Worm (Caenorhabditis elegans): Measurements from ENCODE around the gene comt-2.
A peak's percentile ranks its signal among the peaks of the same experiment; 100 is the strongest.

comt-2 gene

DNA sequence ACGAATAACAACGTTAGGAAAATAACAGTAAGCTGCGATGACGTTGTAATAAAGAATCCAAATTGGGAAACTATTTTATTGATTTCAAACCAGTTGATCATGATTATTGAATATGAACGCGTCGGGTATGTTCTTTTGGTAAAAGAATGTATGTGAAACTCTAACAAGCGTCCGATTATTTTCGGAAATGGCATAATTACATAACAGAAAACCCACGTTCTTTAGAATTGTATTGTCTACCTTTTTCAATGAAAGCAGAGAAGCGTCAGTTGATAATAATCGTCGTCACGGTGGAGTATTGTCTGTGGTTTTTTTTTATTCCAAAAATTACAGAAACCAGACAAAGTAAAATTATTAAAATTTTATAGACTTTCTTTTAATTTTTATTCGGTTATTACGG, 39.2 kb downstream of the comt-2 start, which contains the start of gene str-14:
TSS of gene str-14 (minus strand) at position 101 of the 400 bp plus-strand sequence.
- TF ChIP-seq tbx-7 (tag; optimal IDR thresholded peaks at IDR 0.05) = no peak
- TF ChIP-seq sdc-2 (tag; optimal IDR thresholded peaks at IDR 0.05) = no peak
- TF ChIP-seq dve-1 (tag; optimal IDR thresholded peaks at IDR 0.05) = no peak
- no peak for TF ChIP-seq che-1 (tag; optimal IDR thresholded peaks at IDR 0.05)
- no peak for TF ChIP-seq ceh-34 (tag; optimal IDR thresholded peaks at IDR 0.05)
- no peak for TF ChIP-seq sox-2 (GFP tag; IDR thresholded peaks at IDR 0.05)

DNA sequence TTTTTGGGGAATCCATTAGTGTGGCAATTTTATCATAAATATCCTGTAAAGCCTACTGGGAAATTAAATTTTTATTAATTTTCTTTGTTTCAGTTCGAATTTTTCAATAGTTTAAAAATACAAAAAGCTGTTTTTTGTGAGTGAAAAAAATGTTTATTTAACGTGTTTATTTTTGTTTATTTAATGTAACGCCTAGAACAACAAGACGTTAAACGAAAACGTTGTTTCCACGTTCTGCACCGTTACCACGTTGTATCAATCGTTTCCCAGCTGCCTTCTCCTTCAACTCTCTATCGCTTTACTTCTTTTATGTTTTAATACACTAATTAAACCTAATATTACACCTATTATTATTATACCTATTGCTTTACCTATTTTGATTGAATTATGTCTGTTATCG, 46.6 kb downstream of the comt-2 start, which contains the start of gene T08G3.13:
TSS of gene T08G3.13 (plus strand) at position 301 of the 400 bp plus-strand sequence.
- TF ChIP-seq sox-4 (tag; optimal IDR thresholded peaks at IDR 0.05) (no peak), madf-2 (tag; optimal IDR thresholded peaks at IDR 0.05) (no peak), C08G9.2 (tag; optimal IDR thresholded peaks at IDR 0.05) (no peak), K09A11.1 (tag; optimal IDR thresholded peaks at IDR 0.05; ENCODE audit: insufficient read depth) (no peak), ttx-3 (tag; optimal IDR thresholded peaks at IDR 0.05) (no peak), F13H6.1 (tag; optimal IDR thresholded peaks at IDR 0.05) (no peak)

DNA sequence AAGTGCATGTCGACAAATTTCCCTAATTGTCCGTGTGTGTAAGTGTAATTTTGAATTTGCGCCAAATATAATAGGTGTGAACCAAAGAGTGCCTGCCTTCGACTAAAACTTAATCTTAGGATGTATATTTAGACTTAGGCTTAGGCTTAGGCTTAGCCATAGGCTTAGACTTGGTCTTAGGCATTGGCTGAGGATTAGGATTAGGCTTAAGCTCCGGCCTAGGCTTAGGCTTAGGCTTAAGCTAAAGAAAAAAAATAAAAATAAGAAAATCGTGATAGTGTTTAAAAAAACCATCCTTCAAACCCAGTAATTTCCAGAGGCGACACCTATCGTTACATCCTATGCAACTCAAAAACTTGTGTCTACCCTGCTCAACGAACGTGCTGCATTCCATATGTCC, 48.1 kb downstream of the comt-2 start:
- TF ChIP-seq mec-3 (tag; optimal IDR thresholded peaks at IDR 0.05; ENCODE audit: borderline replicate concordance) (no peak), ceh-6 (GFP tag; optimal IDR thresholded peaks at IDR 0.05) (no peak), unc-55 (GFP tag; optimal IDR thresholded peaks at IDR 0.05) (no peak), zip-5 (tag; optimal IDR thresholded peaks at IDR 0.05) (no peak), odd-2 (tag; optimal IDR thresholded peaks at IDR 0.05) (no peak), dve-1 (tag; optimal IDR thresholded peaks at IDR 0.05) (peak; percentile 70)

DNA sequence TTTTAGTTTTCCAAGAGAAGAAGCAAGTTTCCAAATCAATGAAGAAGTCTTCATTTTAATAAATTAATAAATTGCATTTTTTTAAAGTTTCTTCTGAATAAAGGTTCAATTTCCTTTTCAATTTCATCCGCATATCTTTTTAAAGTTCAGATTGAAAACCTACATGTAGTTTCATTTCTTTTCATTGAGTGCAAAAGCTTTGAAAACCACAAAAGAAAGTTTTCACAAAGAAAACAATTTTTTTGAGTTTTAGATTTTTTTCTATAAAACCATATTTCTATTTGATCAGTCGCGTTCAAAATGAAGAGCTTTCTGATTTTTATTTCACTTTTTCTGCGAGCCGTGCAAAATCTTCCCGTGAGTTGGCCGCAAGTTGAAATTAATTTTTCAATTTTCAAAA, 48.6 kb downstream of the comt-2 start, which contains the start of gene T08G3.6:
TSS of gene T08G3.6 (plus strand) at position 301 of the 400 bp plus-strand sequence.
- TF ChIP-seq ahr-1 (tag; optimal IDR thresholded peaks at IDR 0.05) (no peak), ets-4 (tag; optimal IDR thresholded peaks at IDR 0.05) (no peak), syd-9 (tag; optimal IDR thresholded peaks at IDR 0.05) (no peak), nhr-11 (tag; optimal IDR thresholded peaks at IDR 0.05) (no peak), pha-2 (tag; optimal IDR thresholded peaks at IDR 0.05) (no peak), unc-42 (tag; optimal IDR thresholded peaks at IDR 0.05) (no peak), T23F11.4 (GFP tag; optimal IDR thresholded peaks at IDR 0.05) (no peak), F13H6.1 (tag; optimal IDR thresholded peaks at IDR 0.05) (no peak)

DNA sequence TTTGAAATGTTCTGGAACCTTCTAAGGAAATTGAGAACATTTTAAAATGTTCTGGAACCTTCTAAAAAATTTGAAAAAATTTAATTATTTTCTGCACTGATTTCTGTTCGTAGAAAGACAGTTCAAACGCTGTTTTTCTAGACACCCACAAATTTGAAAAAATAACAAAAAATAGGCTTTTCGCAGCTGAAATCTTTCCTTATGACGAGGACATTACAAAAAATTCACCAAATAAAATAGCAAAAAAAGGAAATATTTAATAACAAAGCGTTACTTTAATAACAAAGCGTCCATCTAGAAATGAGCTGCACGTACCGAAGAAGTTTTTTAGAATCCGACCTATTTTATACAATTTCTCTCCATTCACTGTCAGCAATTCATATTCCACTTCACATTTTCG, 50.7 kb downstream of the comt-2 start, which contains the start of gene srh-141:
TSS of gene srh-141 (plus strand) at position 301 of the 400 bp plus-strand sequence.
- TF ChIP-seq syd-9 (tag; optimal IDR thresholded peaks at IDR 0.05) (no peak), unc-55 (GFP tag; optimal IDR thresholded peaks at IDR 0.05) (no peak), tbx-7 (tag; optimal IDR thresholded peaks at IDR 0.05) (no peak), F13H6.1 (tag; optimal IDR thresholded peaks at IDR 0.05) (no peak), nfya-1 (tag; optimal IDR thresholded peaks at IDR 0.05) (no peak), unc-86 (tag; optimal IDR thresholded peaks at IDR 0.05) (no peak), ceh-2 (tag; optimal IDR thresholded peaks at IDR 0.05) (no peak), sox-2 (GFP tag; IDR thresholded peaks at IDR 0.05) (no peak), gmeb-2 (tag; optimal IDR thresholded peaks at IDR 0.05) (no peak), hlh-6 (tag; optimal IDR thresholded peaks at IDR 0.05) (no peak), pros-1 (tag; optimal IDR thresholded peaks at IDR 0.05) (no peak)
